Worm (Caenorhabditis elegans) whole organism, midembryonic: ENCODE measurements around the gene str-164.

Experiments used
- T22C8.4 ChIP-seq: fragments of 200-800 bp; sonication (Bioruptor generic); IDR thresholded peaks from 2 replicates; pipeline ENCODE4 v1.3.6; 2022; ENCODE audit warnings: missing genetic modification characterization, missing compliant biosample characterization
- cog-1 ChIP-seq: sonication (generic microtip); optimal IDR thresholded peaks from 2 replicates; lab custom pipeline; 2016; ENCODE audit warnings: missing genetic modification characterization, missing compliant biosample characterization
- flt-1 ChIP-seq: fragments of 200-800 bp; sonication (Bioruptor generic); IDR thresholded peaks from 2 replicates; pipeline ENCODE4 v1.3.6; 2022; ENCODE audit warnings: missing genetic modification characterization, missing compliant biosample characterization
- klf-2 ChIP-seq: fragments of 200-800 bp; sonication (Bioruptor generic); conservative IDR thresholded peaks from 2 replicates; pipeline ENCODE4 v1.3.6; 2022; ENCODE audit warnings: missing genetic modification reagents, missing genetic modification characterization, missing compliant biosample characterization
- med-1 ChIP-seq: sonication (generic microtip); optimal IDR thresholded peaks from 2 replicates; lab custom pipeline; 2017; ENCODE audit warnings: missing genetic modification characterization, mild to moderate bottlenecking, missing compliant biosample characterization, antibody characterized with exemption, missing genetic modification reagents; ENCODE audit not compliant: insufficient read depth
- ref-1 ChIP-seq: fragments of 200-800 bp; sonication (Bioruptor generic); conservative IDR thresholded peaks from 2 replicates; pipeline ENCODE4 v1.3.6; 2022; ENCODE audit warnings: missing genetic modification reagents, missing genetic modification characterization, missing compliant biosample characterization
- tab-1 ChIP-seq: fragments of 200-800 bp; sonication (Bioruptor generic); IDR thresholded peaks from 2 replicates; pipeline ENCODE4 v1.3.6; 2022; ENCODE audit warnings: missing genetic modification characterization, missing compliant biosample characterization
- ztf-23 ChIP-seq: fragments of 200-800 bp; sonication (Bioruptor generic); IDR thresholded peaks from 2 replicates; pipeline ENCODE4 v1.3.6; 2022; ENCODE audit warnings: missing genetic modification reagents, missing genetic modification characterization, missing compliant biosample characterization
- ztf-29 ChIP-seq: fragments of 200-800 bp; sonication (Bioruptor generic); IDR thresholded peaks from 2 replicates; pipeline ENCODE4 v1.3.6; 2022; ENCODE audit warnings: missing genetic modification reagents, missing genetic modification characterization, missing compliant biosample characterization

str-164 gene

ce11 chrIV:4986246-4986645 lies 25.7 kb downstream of the str-164 start, which contains the start of gene clec-177:
clec-177 (plus strand) TSS chrIV:4986546.
- TF ChIP-seq med-1 (GFP tag; lab: Kevin White, UChicago) (no peak), tab-1 (GFP tag; lab: Robert Waterston, UW) (no peak), klf-2 (GFP tag; lab: Robert Waterston, UW) (no peak)

ce11 chrIV:4988531-4988930 lies 28.0 kb downstream of the str-164 start, which contains the start of gene E03H12.7:
E03H12.7 (minus strand) TSS chrIV:4988631.
- no peak for TF ChIP-seq cog-1 (tag; lab: Kevin White, UChicago)
- TF ChIP-seq ztf-29 (GFP tag; lab: Robert Waterston, UW) = no peak
- TF ChIP-seq klf-2 (GFP tag; lab: Robert Waterston, UW) = no peak
- no peak for TF ChIP-seq tab-1 (GFP tag; lab: Robert Waterston, UW)
- no peak for TF ChIP-seq ref-1 (GFP tag; lab: Robert Waterston, UW)
- TF ChIP-seq T22C8.4 (GFP tag; lab: Robert Waterston, UW) = no peak
- no peak for TF ChIP-seq med-1 (GFP tag; lab: Kevin White, UChicago)
- TF ChIP-seq flt-1 (GFP tag; lab: Robert Waterston, UW) = no peak
- no peak for TF ChIP-seq ztf-23 (GFP tag; lab: Robert Waterston, UW)

- TF ChIP-seq ztf-29 (GFP tag; lab: Robert Waterston, UW) = no peak
- no peak for TF ChIP-seq ztf-23 (GFP tag; lab: Robert Waterston, UW)
- no peak for TF ChIP-seq tab-1 (GFP tag; lab: Robert Waterston, UW)
- no peak for TF ChIP-seq cog-1 (tag; lab: Kevin White, UChicago)
- TF ChIP-seq ref-1 (GFP tag; lab: Robert Waterston, UW) = no peak
- TF ChIP-seq klf-2 (GFP tag; lab: Robert Waterston, UW) = no peak
- TF ChIP-seq T22C8.4 (GFP tag; lab: Robert Waterston, UW) = no peak
- TF ChIP-seq flt-1 (GFP tag; lab: Robert Waterston, UW) = no peak
Observed at ce11 chrIV:4992089-4992488, 31.6 kb downstream of the str-164 start, which contains the start of gene str-162. str-162 (plus strand) TSS chrIV:4992389.

ce11 chrIV:4993128-4993527 lies 32.6 kb downstream of the str-164 start:
- no peak for TF ChIP-seq klf-2 (GFP tag; lab: Robert Waterston, UW)
- no peak for TF ChIP-seq med-1 (GFP tag; lab: Kevin White, UChicago)
- TF ChIP-seq T22C8.4 (GFP tag; lab: Robert Waterston, UW) = no peak
- no peak for TF ChIP-seq flt-1 (GFP tag; lab: Robert Waterston, UW)
- no peak for TF ChIP-seq ref-1 (GFP tag; lab: Robert Waterston, UW)

ce11 chrIV:4995842-4996241 lies 35.3 kb downstream of the str-164 start, which contains the start of gene ssq-2:
ssq-2 (plus strand) TSS chrIV:4996142.
- TF ChIP-seq ref-1 (GFP tag; lab: Robert Waterston, UW) (no peak), flt-1 (GFP tag; lab: Robert Waterston, UW) (no peak), med-1 (GFP tag; lab: Kevin White, UChicago) (no peak), T22C8.4 (GFP tag; lab: Robert Waterston, UW) (no peak), klf-2 (GFP tag; lab: Robert Waterston, UW) (no peak), tab-1 (GFP tag; lab: Robert Waterston, UW) (no peak), cog-1 (tag; lab: Kevin White, UChicago) (no peak), ztf-29 (GFP tag; lab: Robert Waterston, UW) (no peak)

ce11 chrIV:4996956-4997355 lies 36.4 kb downstream of the str-164 start:
- TF ChIP-seq med-1 (GFP tag; lab: Kevin White, UChicago) (no peak), cog-1 (tag; lab: Kevin White, UChicago) (no peak), ref-1 (GFP tag; lab: Robert Waterston, UW) (no peak), ztf-23 (GFP tag; lab: Robert Waterston, UW) (no peak), flt-1 (GFP tag; lab: Robert Waterston, UW) (no peak), klf-2 (GFP tag; lab: Robert Waterston, UW) (no peak), T22C8.4 (GFP tag; lab: Robert Waterston, UW) (no peak), tab-1 (GFP tag; lab: Robert Waterston, UW) (no peak)

- TF ChIP-seq cog-1 (tag; lab: Kevin White, UChicago) (no peak), flt-1 (GFP tag; lab: Robert Waterston, UW) (no peak), ztf-23 (GFP tag; lab: Robert Waterston, UW) (no peak), ref-1 (GFP tag; lab: Robert Waterston, UW) (no peak), tab-1 (GFP tag; lab: Robert Waterston, UW) (no peak), ztf-29 (GFP tag; lab: Robert Waterston, UW) (no peak), klf-2 (GFP tag; lab: Robert Waterston, UW) (no peak), T22C8.4 (GFP tag; lab: Robert Waterston, UW) (no peak), med-1 (GFP tag; lab: Kevin White, UChicago) (no peak)
Observed at ce11 chrIV:5002448-5002847, 41.9 kb downstream of the str-164 start, which contains the start of gene pes-1. pes-1 (plus strand) TSS chrIV:5002748.

ce11 chrIV:5005154-5005553 lies 44.6 kb downstream of the str-164 start:
- TF ChIP-seq klf-2 (GFP tag; lab: Robert Waterston, UW) = no peak

ce11 chrIV:5008378-5008777 lies 47.8 kb downstream of the str-164 start, which contains the start of gene srm-2:
srm-2 (plus strand) TSS chrIV:5008678.
- TF ChIP-seq cog-1 (tag; lab: Kevin White, UChicago) (no peak), ztf-29 (GFP tag; lab: Robert Waterston, UW) (no peak), tab-1 (GFP tag; lab: Robert Waterston, UW) (no peak), ref-1 (GFP tag; lab: Robert Waterston, UW) (no peak)

ce11 chrIV:5012241-5012640 lies 51.7 kb downstream of the str-164 start, which contains the start of gene srm-1:
srm-1 (plus strand) TSS chrIV:5012541.
- TF ChIP-seq med-1 (GFP tag; lab: Kevin White, UChicago) (no peak), tab-1 (GFP tag; lab: Robert Waterston, UW) (no peak)
